Worm (Caenorhabditis elegans) whole organism, L4 larva: ENCODE results near the gene rpl-16.

ENCODE experiments used
- D1046.2 ChIP-seq: fragments of 200-800 bp; sonication (Bioruptor generic); IDR thresholded peaks from 2 replicates; pipeline ENCODE4 v1.3.6; 2022; ENCODE audit warnings: missing genetic modification characterization, missing compliant biosample characterization
- F26F4.8 ChIP-seq: fragments of 200-800 bp; sonication (Bioruptor generic); conservative IDR thresholded peaks from 2 replicates; pipeline ENCODE4 v1.3.6; 2022; ENCODE audit warnings: missing genetic modification characterization, missing compliant biosample characterization
- F37D6.2 ChIP-seq: sonication (generic microtip); optimal IDR thresholded peaks from 2 replicates; lab custom pipeline; 2016; ENCODE audit warnings: mild to moderate bottlenecking, missing genetic modification characterization, missing compliant biosample characterization
- F44E2.7 ChIP-seq: fragments of 200-800 bp; sonication (Bioruptor generic); IDR thresholded peaks from 2 replicates; pipeline ENCODE4 v2.1.2; 2022; ENCODE audit warnings: missing genetic modification characterization, missing compliant biosample characterization
- Y105C5A.15 ChIP-seq: fragments of 200-800 bp; sonication (Bioruptor generic); IDR thresholded peaks from 2 replicates; pipeline ENCODE4 v1.3.6; 2022; ENCODE audit warnings: missing genetic modification characterization, missing compliant biosample characterization
- Y5F2A.4 ChIP-seq: fragments of 200-800 bp; sonication (Bioruptor generic); optimal IDR thresholded peaks from 2 replicates; lab custom pipeline; 2018; ENCODE audit warnings: mild to moderate bottlenecking, missing genetic modification characterization, missing compliant biosample characterization
- Y75B8A.6 ChIP-seq: fragments of 200-800 bp; sonication (Bioruptor generic); IDR thresholded peaks from 2 replicates; pipeline ENCODE4 v1.3.6; 2022; ENCODE audit warnings: missing genetic modification reagents, missing genetic modification characterization, missing compliant biosample characterization
- ZK546.5 ChIP-seq, 2 experiments: sonication (generic microtip); optimal IDR thresholded peaks; 2 replicates each; lab custom pipeline; 2017; ENCODE audit warnings: missing biosample characterization in 2 of 2, missing genetic modification characterization in 2 of 2
- aha-1 ChIP-seq: fragments of 150-350 bp; peaks from one replicate; lab custom pipeline; 2014; ENCODE audit warnings: missing biosample characterization, missing genetic modification characterization
- ceh-28 ChIP-seq: fragments of 150-350 bp; optimal IDR thresholded peaks from 2 replicates; lab custom pipeline; 2014; ENCODE audit warnings: missing biosample characterization, missing genetic modification reagents, missing genetic modification characterization
- ceh-32 ChIP-seq: sonication (generic microtip); optimal IDR thresholded peaks from 2 replicates; lab custom pipeline; 2016; ENCODE audit warnings: mild to moderate bottlenecking, missing genetic modification characterization, missing compliant biosample characterization; ENCODE audit not compliant: poor library complexity
- ceh-44 ChIP-seq: fragments of 200-800 bp; sonication (Bioruptor generic); IDR thresholded peaks from 2 replicates; pipeline ENCODE4 v1.3.6; 2022; ENCODE audit warnings: missing genetic modification reagents, missing genetic modification characterization, missing compliant biosample characterization
- ceh-62 ChIP-seq: sonication (generic microtip); optimal IDR thresholded peaks from 2 replicates; lab custom pipeline; 2017; ENCODE audit warnings: missing biosample characterization, missing genetic modification characterization
- ceh-82 ChIP-seq: sonication (generic microtip); optimal IDR thresholded peaks from 2 replicates; lab custom pipeline; 2017; ENCODE audit warnings: missing biosample characterization, missing genetic modification characterization
- ces-1 ChIP-seq: fragments of 150-350 bp; sonication (generic microtip); optimal IDR thresholded peaks from 4 replicates; lab custom pipeline; 2014; ENCODE audit warnings: missing biosample characterization, missing genetic modification reagents, missing genetic modification characterization
- cey-2 ChIP-seq: sonication (generic microtip); optimal IDR thresholded peaks from 3 replicates; lab custom pipeline; 2017; ENCODE audit warnings: missing genetic modification characterization, mild to moderate bottlenecking, missing compliant biosample characterization, antibody characterized with exemption, borderline replicate concordance; ENCODE audit not compliant: insufficient read depth
- daf-16 ChIP-seq, 3 experiments: sonication (generic microtip); optimal IDR thresholded peaks; 2 replicates each; lab custom pipeline; 2016 to 2017; ENCODE audit warnings: missing genetic modification characterization in 3 of 3, missing genetic modification reagents in 3 of 3, mild to moderate bottlenecking in 2 of 3, missing compliant biosample characterization in 2 of 3, missing biosample characterization in 1 of 3, moderate library complexity in 1 of 3
- daf-19 ChIP-seq: fragments of 200-800 bp; sonication (Bioruptor generic); conservative IDR thresholded peaks from 2 replicates; pipeline ENCODE4 v1.3.6; 2022; ENCODE audit warnings: missing genetic modification characterization, missing compliant biosample characterization
- dmd-8 ChIP-seq: fragments of 200-800 bp; sonication (Bioruptor generic); IDR thresholded peaks from 2 replicates; pipeline ENCODE4 v1.3.6; 2022; ENCODE audit warnings: missing genetic modification characterization, missing compliant biosample characterization
- dpl-1 ChIP-seq: fragments of 150-350 bp; optimal IDR thresholded peaks from 2 replicates; lab custom pipeline; 2014; ENCODE audit warnings: missing biosample characterization, missing genetic modification reagents, missing genetic modification characterization
- dve-1 ChIP-seq: sonication (generic microtip); optimal IDR thresholded peaks from 2 replicates; lab custom pipeline; 2017; ENCODE audit warnings: antibody characterized with exemption, mild to moderate bottlenecking, missing genetic modification characterization, missing compliant biosample characterization; ENCODE audit not compliant: insufficient read depth
- egl-43 ChIP-seq: fragments of 200-800 bp; sonication (Bioruptor generic); IDR thresholded peaks from 2 replicates; pipeline ENCODE4 v1.3.6; 2022; ENCODE audit warnings: missing genetic modification reagents, missing genetic modification characterization, missing compliant biosample characterization
- hlh-11 ChIP-seq: fragments of 200-800 bp; sonication (Bioruptor generic); optimal IDR thresholded peaks from 2 replicates; lab custom pipeline; 2018; ENCODE audit warnings: mild to moderate bottlenecking, missing genetic modification characterization, missing compliant biosample characterization
- hmg-1.1 ChIP-seq: fragments of 200-800 bp; sonication (Bioruptor generic); IDR thresholded peaks from 2 replicates; pipeline ENCODE4 v1.3.6; 2022; ENCODE audit warnings: missing genetic modification reagents, missing genetic modification characterization, missing compliant biosample characterization
- lin-13 ChIP-seq: fragments of 150-350 bp; optimal IDR thresholded peaks from 2 replicates; lab custom pipeline; 2014; ENCODE audit warnings: missing biosample characterization, missing genetic modification reagents, missing genetic modification characterization
- lin-15B ChIP-seq: fragments of 150-350 bp; sonication (generic microtip); optimal IDR thresholded peaks from 3 replicates; lab custom pipeline; 2014; ENCODE audit warnings: missing biosample characterization, missing genetic modification characterization
- lin-29 ChIP-seq: fragments of 200-800 bp; sonication (Bioruptor generic); IDR thresholded peaks from 2 replicates; pipeline ENCODE4 v1.3.6; 2022; ENCODE audit warnings: missing genetic modification reagents, missing genetic modification characterization, missing compliant biosample characterization
- lsy-2 ChIP-seq, 2 experiments: fragments of 150-350 bp in 1 of 2; sonication (generic microtip) in 1 of 2; optimal IDR thresholded peaks; 2 replicates each; lab custom pipeline; 2014 to 2017; ENCODE audit warnings: missing biosample characterization in 2 of 2, missing genetic modification characterization in 2 of 2
- madf-9 ChIP-seq: fragments of 200-800 bp; sonication (Bioruptor generic); conservative IDR thresholded peaks from 2 replicates; pipeline ENCODE4 v1.3.6; 2022; ENCODE audit warnings: missing genetic modification reagents, missing genetic modification characterization, missing compliant biosample characterization
- mdt-29 ChIP-seq: fragments of 200-800 bp; sonication (Bioruptor generic); IDR thresholded peaks from 2 replicates; pipeline ENCODE4 v1.3.6; 2022; ENCODE audit warnings: missing genetic modification reagents, missing genetic modification characterization, missing compliant biosample characterization
- mes-2 ChIP-seq: sonication (generic microtip); optimal IDR thresholded peaks from 2 replicates; lab custom pipeline; 2016; ENCODE audit warnings: missing genotype, mild to moderate bottlenecking, missing genetic modification characterization, missing compliant biosample characterization; ENCODE audit not compliant: poor library complexity, severe bottlenecking
- mxl-2 ChIP-seq: fragments of 200-800 bp; sonication (Bioruptor generic); conservative IDR thresholded peaks from 2 replicates; pipeline ENCODE4 v1.3.6; 2022; ENCODE audit warnings: missing genetic modification reagents, missing genetic modification characterization, missing compliant biosample characterization
- nhr-10 ChIP-seq: fragments of 150-350 bp; optimal IDR thresholded peaks from 2 replicates; lab custom pipeline; 2014; ENCODE audit warnings: missing biosample characterization, missing genetic modification characterization
- nhr-111 ChIP-seq: fragments of 200-800 bp; sonication (Bioruptor generic); optimal IDR thresholded peaks from 2 replicates; lab custom pipeline; 2018; ENCODE audit warnings: mild to moderate bottlenecking, missing genetic modification characterization, missing compliant biosample characterization
- nhr-42 ChIP-seq: fragments of 200-800 bp; sonication (Bioruptor generic); IDR thresholded peaks from 2 replicates; pipeline ENCODE4 v1.3.6; 2022; ENCODE audit warnings: missing genetic modification characterization, missing compliant biosample characterization
- nhr-6 ChIP-seq: fragments of 150-350 bp; optimal IDR thresholded peaks from 2 replicates; lab custom pipeline; 2014; ENCODE audit warnings: missing biosample characterization, missing genetic modification characterization
- nhr-76 ChIP-seq: fragments of 150-350 bp; optimal IDR thresholded peaks from 2 replicates; lab custom pipeline; 2014; ENCODE audit warnings: missing biosample characterization, missing genetic modification characterization
- nhr-77 ChIP-seq: fragments of 150-350 bp; optimal IDR thresholded peaks from 2 replicates; lab custom pipeline; 2014; ENCODE audit warnings: missing biosample characterization, missing genetic modification characterization
- pha-4 ChIP-seq, 2 experiments: fragments of 150-350 bp in 1 of 2; fragments of 200-800 bp in 1 of 2; sonication (Bioruptor generic) in 1 of 2; IDR thresholded peaks in 1 of 2; optimal IDR thresholded peaks in 1 of 2; 2 replicates each; pipeline versions ENCODE4 v1.3.6 to Lab custom; 2014 to 2022; ENCODE audit warnings: missing genetic modification characterization in 2 of 2, missing genetic modification reagents in 2 of 2, missing biosample characterization in 1 of 2, missing compliant biosample characterization in 1 of 2
- saeg-2 ChIP-seq: fragments of 200-800 bp; sonication (Bioruptor generic); IDR thresholded peaks from 2 replicates; pipeline ENCODE4 v1.3.6; 2022; ENCODE audit warnings: missing genetic modification reagents, missing genetic modification characterization, missing compliant biosample characterization
- snpc-1.2 ChIP-seq: fragments of 200-800 bp; sonication (Bioruptor generic); IDR thresholded peaks from 2 replicates; pipeline ENCODE4 v1.3.6; 2022; ENCODE audit warnings: missing genetic modification reagents, missing genetic modification characterization, missing compliant biosample characterization
- spr-3 ChIP-seq: fragments of 200-800 bp; sonication (Bioruptor generic); optimal IDR thresholded peaks from 2 replicates; lab custom pipeline; 2018; ENCODE audit warnings: mild to moderate bottlenecking, missing genetic modification characterization, missing compliant biosample characterization
- tag-97 ChIP-seq: fragments of 200-800 bp; sonication (Bioruptor generic); IDR thresholded peaks from 2 replicates; pipeline ENCODE4 v1.3.6; 2022; ENCODE audit warnings: missing genetic modification characterization, missing compliant biosample characterization
- tra-1 ChIP-seq: fragments of 200-800 bp; sonication (Bioruptor generic); IDR thresholded peaks from 2 replicates; pipeline ENCODE4 v1.3.6; 2022; ENCODE audit warnings: missing genetic modification reagents, missing genetic modification characterization, missing compliant biosample characterization
- unc-39 ChIP-seq: sonication (generic microtip); optimal IDR thresholded peaks from 2 replicates; lab custom pipeline; 2017; ENCODE audit warnings: missing biosample characterization, missing genetic modification characterization
- vab-7 ChIP-seq: fragments of 200-800 bp; sonication (Bioruptor generic); IDR thresholded peaks from 2 replicates; pipeline ENCODE4 v1.3.6; 2022; ENCODE audit warnings: missing genetic modification reagents, missing genetic modification characterization, missing compliant biosample characterization
- zfp-3 ChIP-seq: fragments of 200-800 bp; sonication (Bioruptor generic); conservative IDR thresholded peaks from 2 replicates; pipeline ENCODE4 v1.3.6; 2022; ENCODE audit warnings: missing genetic modification reagents, missing genetic modification characterization, missing compliant biosample characterization

Gene rpl-16

DNA sequence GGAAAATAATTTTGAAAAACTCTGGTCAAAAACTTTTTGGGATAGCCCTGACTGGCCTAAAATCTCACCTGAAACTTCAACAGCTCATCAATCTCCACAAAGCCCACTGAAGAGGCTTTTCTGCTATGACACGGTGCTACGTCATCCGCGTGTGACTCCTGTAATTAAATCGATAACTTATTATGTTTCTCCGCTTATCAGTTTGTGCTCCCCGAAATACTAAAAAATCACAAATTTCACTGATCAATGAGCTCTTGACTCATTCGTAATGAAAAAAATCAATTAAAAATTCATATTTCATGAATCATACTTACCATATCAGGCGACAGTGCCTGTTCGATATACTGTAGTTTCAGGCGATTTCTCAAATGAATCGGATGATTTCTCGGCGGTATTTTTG lies 28.4 kb downstream of the rpl-16 start (continued):
- TF ChIP-seq ceh-62 (tag; lab: Kevin White, UChicago) (no peak), dpl-1 (GFP tag; lab: Kevin White, UChicago) (no peak), lsy-2 (tag; optimal IDR thresholded peaks at IDR 0.05; lab: Kevin White, UChicago) (no peak), F44E2.7 (GFP tag; lab: Robert Waterston, UW) (no peak)

DNA sequence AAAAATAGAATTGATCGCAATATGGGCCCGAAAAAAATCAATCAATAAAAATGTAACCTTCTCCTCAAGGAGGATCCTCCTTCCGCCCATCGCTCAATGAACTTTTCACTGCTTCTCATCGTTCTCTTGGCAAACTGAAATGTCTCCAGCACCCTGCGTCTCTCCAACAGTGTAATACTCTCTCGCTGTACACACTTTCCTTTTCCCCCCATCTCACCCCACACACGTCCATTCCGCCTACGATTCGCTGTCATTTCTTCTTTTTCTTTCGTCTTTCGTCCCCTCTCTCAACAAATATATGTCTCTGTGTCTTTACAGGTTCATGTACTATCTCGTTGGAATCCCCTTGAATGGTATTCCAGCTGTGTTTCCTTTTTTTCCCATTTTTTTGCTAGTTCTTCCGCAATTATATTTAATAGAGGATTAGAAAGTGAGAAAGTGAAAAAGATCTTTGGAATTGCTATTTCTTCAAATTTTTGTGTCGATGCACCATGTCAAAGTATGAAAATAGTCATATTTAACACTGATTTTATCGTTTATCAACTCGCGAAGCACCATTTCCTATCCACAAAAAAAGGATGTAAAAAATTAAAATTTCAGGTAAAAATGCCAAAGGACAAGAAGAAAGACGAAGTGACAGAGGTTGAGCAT lies 31.9 kb downstream of the rpl-16 start, which contains the start of gene rsu-1:
TSS of gene rsu-1 (plus strand) at position 601 of the 651 bp plus-strand sequence.
- TF ChIP-seq lin-13 (GFP tag; lab: Kevin White, UChicago) (peak; percentile 8), daf-16 (GFP tag; optimal IDR thresholded peaks at IDR 0.05; lab: Kevin White, UChicago) (peak in 1 of 2 experiments; percentile 8), daf-16 (tag; optimal IDR thresholded peaks at IDR 0.05; lab: Kevin White, UChicago) (peak; percentile 49), saeg-2 (GFP tag; lab: Robert Waterston, UW) (no peak), nhr-111 (GFP tag; lab: Kevin White, UChicago) (no peak), hlh-11 (peak; percentile 84), mes-2 (tag; lab: Kevin White, UChicago) (peak; percentile 73), lin-29 (GFP tag; lab: Robert Waterston, UW) (no peak), ceh-28 (tag; lab: Kevin White, UChicago) (no peak), F37D6.2 (tag; lab: Kevin White, UChicago) (no peak), lin-15B (tag; lab: Kevin White, UChicago) (no peak), nhr-77 (tag; lab: Kevin White, UChicago) (no peak), Y105C5A.15 (GFP tag; lab: Robert Waterston, UW) (no peak), vab-7 (no peak), dve-1 (peak; percentile 70), aha-1 (tag; lab: Kevin White, UChicago) (peak; percentile 72), nhr-76 (tag; lab: Kevin White, UChicago) (no peak), pha-4 (GFP tag; IDR thresholded peaks at IDR 0.05; lab: Robert Waterston, UW) (no peak), pha-4 (tag; optimal IDR thresholded peaks at IDR 0.05; lab: Kevin White, UChicago) (peak; percentile 41), ceh-32 (tag; lab: Kevin White, UChicago) (no peak), tag-97 (no peak), ZK546.5 (tag; optimal IDR thresholded peaks at IDR 0.05; lab: Kevin White, UChicago) (no peak), Y75B8A.6 (GFP tag; lab: Robert Waterston, UW) (no peak), spr-3 (GFP tag; lab: Kevin White, UChicago) (no peak), daf-19 (no peak), nhr-6 (tag; lab: Kevin White, UChicago) (peak; percentile 43), ceh-62 (tag; lab: Kevin White, UChicago) (no peak), F26F4.8 (GFP tag; lab: Robert Waterston, UW) (no peak), nhr-42 (GFP tag; lab: Robert Waterston, UW) (no peak), ceh-82 (tag; lab: Kevin White, UChicago) (no peak), unc-39 (tag; lab: Kevin White, UChicago) (no peak), egl-43 (GFP tag; lab: Robert Waterston, UW) (no peak), D1046.2 (GFP tag; lab: Robert Waterston, UW) (no peak), hmg-1.1 (peak; percentile 84), madf-9 (GFP tag; lab: Robert Waterston, UW) (no peak), ceh-44 (GFP tag; lab: Robert Waterston, UW) (no peak), snpc-1.2 (GFP tag; lab: Robert Waterston, UW) (no peak), cey-2 (tag; lab: Kevin White, UChicago) (no peak), nhr-10 (tag; lab: Kevin White, UChicago) (no peak), Y5F2A.4 (GFP tag; lab: Kevin White, UChicago) (no peak), mdt-29 (no peak), ces-1 (GFP tag; lab: Kevin White, UChicago) (no peak), zfp-3 (GFP tag; lab: Robert Waterston, UW) (no peak), dmd-8 (GFP tag; lab: Robert Waterston, UW) (no peak), tra-1 (GFP tag; lab: Robert Waterston, UW) (0 out of 2 replicates have a peak, but pooled peaks have one; percentile 25), mxl-2 (GFP tag; lab: Robert Waterston, UW) (no peak)
